Worm (Caenorhabditis elegans) whole organism, early embryonic: ENCODE results near the gene srab-17.

ENCODE experiments used
- B0310.2 ChIP-seq: sonication (generic microtip); optimal IDR thresholded peaks from 2 replicates; lab custom pipeline; 2016; ENCODE audit warnings: mild to moderate bottlenecking, missing genetic modification characterization, missing compliant biosample characterization
- F13C5.2 ChIP-seq: sonication (generic microtip); optimal IDR thresholded peaks from 2 replicates; lab custom pipeline; 2017; ENCODE audit warnings: mild to moderate bottlenecking, missing genetic modification characterization, inconsistent platforms, missing compliant biosample characterization
- aly-1 ChIP-seq: sonication (generic microtip); optimal IDR thresholded peaks from 2 replicates; lab custom pipeline; 2016; ENCODE audit warnings: missing genetic modification characterization, missing compliant biosample characterization
- ama-1 ChIP-seq: fragments of 150-350 bp; optimal IDR thresholded peaks from 2 replicates; lab custom pipeline; 2014
- ceh-13 ChIP-seq: fragments of 200-800 bp; sonication (Bioruptor generic); optimal IDR thresholded peaks from 2 replicates; lab custom pipeline; 2018; ENCODE audit warnings: mild to moderate bottlenecking, missing genetic modification characterization, missing compliant biosample characterization
- ceh-36 ChIP-seq: sonication (generic microtip); optimal IDR thresholded peaks from 2 replicates; lab custom pipeline; 2016; ENCODE audit warnings: missing genetic modification characterization, inconsistent platforms, missing compliant biosample characterization
- ets-7 ChIP-seq: sonication (generic microtip); optimal IDR thresholded peaks from 2 replicates; lab custom pipeline; 2016; ENCODE audit warnings: missing genotype, missing genetic modification characterization, missing compliant biosample characterization
- flt-1 ChIP-seq: fragments of 200-800 bp; sonication (Bioruptor generic); IDR thresholded peaks from 2 replicates; pipeline ENCODE4 v1.3.6; 2022; ENCODE audit warnings: missing genetic modification characterization, missing compliant biosample characterization
- hmbx-1 ChIP-seq: sonication (generic microtip); optimal IDR thresholded peaks from 2 replicates; lab custom pipeline; 2016; ENCODE audit warnings: mild to moderate bottlenecking, missing genetic modification characterization, missing compliant biosample characterization
- hmg-4 ChIP-seq: fragments of 200-800 bp; sonication (Bioruptor generic); optimal IDR thresholded peaks from 2 replicates; lab custom pipeline; 2018; ENCODE audit warnings: mild to moderate bottlenecking, missing genetic modification characterization, missing compliant biosample characterization
- hnd-1 ChIP-seq: sonication (generic microtip); optimal IDR thresholded peaks from 2 replicates; lab custom pipeline; 2016; ENCODE audit warnings: missing genetic modification characterization, missing compliant biosample characterization
- pes-1 ChIP-seq: fragments of 200-800 bp; sonication (Bioruptor generic); IDR thresholded peaks from 2 replicates; pipeline ENCODE4 v1.3.6; 2022; ENCODE audit warnings: missing genetic modification reagents, missing genetic modification characterization, missing compliant biosample characterization
- scrt-1 ChIP-seq: fragments of 200-800 bp; sonication (Bioruptor generic); IDR thresholded peaks from 2 replicates; pipeline ENCODE4 v1.3.6; 2022; ENCODE audit warnings: missing genetic modification characterization, missing compliant biosample characterization
- sea-1 ChIP-seq: fragments of 200-800 bp; sonication (Bioruptor generic); conservative IDR thresholded peaks from 2 replicates; pipeline ENCODE4 v1.3.6; 2022; ENCODE audit warnings: missing genetic modification characterization, missing compliant biosample characterization
- tbx-11 ChIP-seq: fragments of 200-800 bp; sonication (Bioruptor generic); IDR thresholded peaks from 2 replicates; pipeline ENCODE4 v1.3.6; 2022; ENCODE audit warnings: missing genetic modification characterization, missing compliant biosample characterization
- tbx-37 ChIP-seq: fragments of 200-800 bp; sonication (Bioruptor generic); conservative IDR thresholded peaks from 2 replicates; pipeline ENCODE4 v1.3.6; 2022; ENCODE audit warnings: missing genetic modification reagents, missing genetic modification characterization, missing compliant biosample characterization
- tra-4 ChIP-seq: sonication (generic microtip); optimal IDR thresholded peaks from 2 replicates; lab custom pipeline; 2017; ENCODE audit warnings: missing genetic modification characterization, missing compliant biosample characterization

srab-17 gene

ce11 chrV:9860337-9860736 is 7.9 kb downstream of the srab-17 start:
- TF ChIP-seq ceh-36, result no peak
- TF ChIP-seq F13C5.2 (tag; lab: Kevin White, UChicago), result no peak
- TF ChIP-seq B0310.2, result no peak
- no peak for TF ChIP-seq tra-4
- no peak for TF ChIP-seq ama-1 (lab: Kevin White, UChicago)
- TF ChIP-seq sea-1 (GFP tag; lab: Robert Waterston, UW), result no peak

- TF ChIP-seq ama-1 (lab: Kevin White, UChicago) (no peak), ets-7 (tag; lab: Kevin White, UChicago) (no peak), sea-1 (GFP tag; lab: Robert Waterston, UW) (no peak), flt-1 (GFP tag; lab: Robert Waterston, UW) (no peak), scrt-1 (no peak), tbx-37 (no peak), ceh-36 (no peak), aly-1 (tag; lab: Kevin White, UChicago) (no peak), pes-1 (GFP tag; lab: Robert Waterston, UW) (no peak)
Observed at ce11 chrV:9859863-9860262, 8.3 kb downstream of the srab-17 start, which contains the start of gene lsy-12. TSS of gene lsy-12 (minus strand) at chrV:9859963.

ce11 chrV:9856978-9857377 is 11.2 kb downstream of the srab-17 start:
- no peak for TF ChIP-seq scrt-1
- TF ChIP-seq ceh-13 (GFP tag; lab: Kevin White, UChicago), result no peak
- TF ChIP-seq tbx-37, result no peak
- TF ChIP-seq B0310.2, result no peak
- no peak for TF ChIP-seq hmbx-1 (tag; lab: Kevin White, UChicago)
- no peak for TF ChIP-seq hmg-4 (GFP tag; lab: Kevin White, UChicago)
- TF ChIP-seq tra-4, result no peak

ce11 chrV:9855920-9856852 is 12.0 kb downstream of the srab-17 start:
- TF ChIP-seq aly-1 (tag; lab: Kevin White, UChicago) (peak; percentile 24), hnd-1 (tag; lab: Kevin White, UChicago) (no peak), B0310.2 (peak; percentile 35)

ce11 chrV:9853801-9854200 is 14.4 kb downstream of the srab-17 start:
- TF ChIP-seq B0310.2, result no peak
- no peak for TF ChIP-seq tbx-37
- no peak for TF ChIP-seq scrt-1
- TF ChIP-seq tbx-11, result no peak
- TF ChIP-seq pes-1 (GFP tag; lab: Robert Waterston, UW), result no peak
- no peak for TF ChIP-seq ceh-13 (GFP tag; lab: Kevin White, UChicago)
- no peak for TF ChIP-seq ceh-36
- TF ChIP-seq flt-1 (GFP tag; lab: Robert Waterston, UW), result no peak
- no peak for TF ChIP-seq tra-4
- TF ChIP-seq aly-1 (tag; lab: Kevin White, UChicago), result no peak
- no peak for TF ChIP-seq hnd-1 (tag; lab: Kevin White, UChicago)
- TF ChIP-seq ama-1 (lab: Kevin White, UChicago), result no peak
- TF ChIP-seq F13C5.2 (tag; lab: Kevin White, UChicago), result no peak
- no peak for TF ChIP-seq hmbx-1 (tag; lab: Kevin White, UChicago)

ce11 chrV:9848576-9848975 is 19.6 kb downstream of the srab-17 start:
- TF ChIP-seq pes-1 (GFP tag; lab: Robert Waterston, UW) (no peak), ceh-36 (no peak), sea-1 (GFP tag; lab: Robert Waterston, UW) (no peak), scrt-1 (no peak), ama-1 (lab: Kevin White, UChicago) (no peak), B0310.2 (no peak), hmbx-1 (tag; lab: Kevin White, UChicago) (no peak), ceh-13 (GFP tag; lab: Kevin White, UChicago) (no peak)

- TF ChIP-seq scrt-1, result no peak
- TF ChIP-seq B0310.2, result no peak
- TF ChIP-seq F13C5.2 (tag; lab: Kevin White, UChicago), result no peak
- TF ChIP-seq flt-1 (GFP tag; lab: Robert Waterston, UW), result no peak
- TF ChIP-seq hmbx-1 (tag; lab: Kevin White, UChicago), result no peak
- no peak for TF ChIP-seq sea-1 (GFP tag; lab: Robert Waterston, UW)
- TF ChIP-seq tbx-11, result no peak
- TF ChIP-seq ama-1 (lab: Kevin White, UChicago), result no peak
- no peak for TF ChIP-seq hmg-4 (GFP tag; lab: Kevin White, UChicago)
- TF ChIP-seq ets-7 (tag; lab: Kevin White, UChicago), result no peak
- no peak for TF ChIP-seq ceh-36
- no peak for TF ChIP-seq hnd-1 (tag; lab: Kevin White, UChicago)
- no peak for TF ChIP-seq ceh-13 (GFP tag; lab: Kevin White, UChicago)
- TF ChIP-seq pes-1 (GFP tag; lab: Robert Waterston, UW), result no peak
- no peak for TF ChIP-seq tra-4
Observed at ce11 chrV:9843376-9843916, 24.8 kb downstream of the srab-17 start, which contains the start of gene sru-8. TSS of gene sru-8 (plus strand) at chrV:9843866.

ce11 chrV:9841376-9841775 is 26.8 kb downstream of the srab-17 start, which contains the start of gene sru-36:
TSS of gene sru-36 (plus strand) at chrV:9841676.
- no peak for TF ChIP-seq sea-1 (GFP tag; lab: Robert Waterston, UW)
- no peak for TF ChIP-seq pes-1 (GFP tag; lab: Robert Waterston, UW)
- no peak for TF ChIP-seq hmbx-1 (tag; lab: Kevin White, UChicago)
- no peak for TF ChIP-seq ceh-36
- no peak for TF ChIP-seq ama-1 (lab: Kevin White, UChicago)
- no peak for TF ChIP-seq ceh-13 (GFP tag; lab: Kevin White, UChicago)
- no peak for TF ChIP-seq aly-1 (tag; lab: Kevin White, UChicago)
- no peak for TF ChIP-seq F13C5.2 (tag; lab: Kevin White, UChicago)
- no peak for TF ChIP-seq hmg-4 (GFP tag; lab: Kevin White, UChicago)
- TF ChIP-seq tra-4, result no peak
- no peak for TF ChIP-seq flt-1 (GFP tag; lab: Robert Waterston, UW)
- no peak for TF ChIP-seq ets-7 (tag; lab: Kevin White, UChicago)
- no peak for TF ChIP-seq B0310.2
- TF ChIP-seq tbx-11, result no peak
- no peak for TF ChIP-seq scrt-1
- TF ChIP-seq hnd-1 (tag; lab: Kevin White, UChicago), result no peak
